Worm (Caenorhabditis elegans): ENCODE results near the gene glb-28.

glb-28 gene

DNA sequence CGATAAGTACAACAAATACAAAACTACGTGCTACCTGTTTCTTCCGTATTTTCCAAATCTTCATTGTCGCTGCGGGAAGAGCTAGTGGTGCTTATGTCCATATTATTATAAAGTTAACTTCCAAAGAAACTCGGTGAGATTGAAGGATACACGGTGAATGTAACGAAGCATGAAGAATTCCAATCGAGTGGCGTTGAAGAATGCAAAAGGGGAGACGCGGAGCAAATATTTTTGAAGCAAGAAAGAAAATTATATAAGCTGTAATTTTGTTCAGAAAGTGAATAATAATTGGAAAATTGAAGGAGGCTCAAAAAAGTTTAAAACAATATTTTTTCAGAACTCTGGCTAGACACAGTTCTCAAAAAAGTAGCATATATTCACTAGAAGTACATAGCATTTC, 8.7 kb upstream of the glb-28 start, which contains the start of gene Y15E3A.3:
Y15E3A.3 (minus strand) TSS at position 101 of the 400 bp plus-strand sequence.
- TF ChIP-seq ets-7 (tag; optimal IDR thresholded peaks at IDR 0.05) (no peak), tra-4 (tag; optimal IDR thresholded peaks at IDR 0.05) (no peak), hmbx-1 (tag; optimal IDR thresholded peaks at IDR 0.05) (no peak), scrt-1 (GFP tag; IDR thresholded peaks at IDR 0.05) (no peak), hmg-4 (GFP tag; optimal IDR thresholded peaks at IDR 0.05) (no peak)

DNA sequence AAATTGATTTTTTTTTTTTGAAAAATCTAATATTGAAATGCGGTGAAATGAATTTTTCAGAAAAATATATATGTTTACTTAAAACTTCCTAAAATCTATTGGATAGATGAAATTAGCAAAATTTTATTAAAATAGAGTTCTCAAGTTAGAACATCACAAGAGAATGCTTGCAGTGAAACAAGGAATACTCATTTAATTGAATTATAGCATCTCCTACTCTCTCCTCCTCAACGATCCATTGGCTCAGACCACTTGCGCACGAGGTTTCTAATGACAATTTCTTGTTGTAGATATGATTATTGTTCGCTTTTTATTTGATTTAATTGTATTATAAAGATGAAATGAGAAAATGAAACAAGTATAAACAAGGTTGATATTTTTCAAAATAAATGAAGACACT, 4.7 kb upstream of the glb-28 start:
- no peak for TF ChIP-seq ama-1 (optimal IDR thresholded peaks at IDR 0.05)
- no peak for TF ChIP-seq ets-7 (tag; optimal IDR thresholded peaks at IDR 0.05)
- no peak for TF ChIP-seq scrt-1 (GFP tag; IDR thresholded peaks at IDR 0.05)
- no peak for TF ChIP-seq B0310.2 (tag; optimal IDR thresholded peaks at IDR 0.05)

DNA sequence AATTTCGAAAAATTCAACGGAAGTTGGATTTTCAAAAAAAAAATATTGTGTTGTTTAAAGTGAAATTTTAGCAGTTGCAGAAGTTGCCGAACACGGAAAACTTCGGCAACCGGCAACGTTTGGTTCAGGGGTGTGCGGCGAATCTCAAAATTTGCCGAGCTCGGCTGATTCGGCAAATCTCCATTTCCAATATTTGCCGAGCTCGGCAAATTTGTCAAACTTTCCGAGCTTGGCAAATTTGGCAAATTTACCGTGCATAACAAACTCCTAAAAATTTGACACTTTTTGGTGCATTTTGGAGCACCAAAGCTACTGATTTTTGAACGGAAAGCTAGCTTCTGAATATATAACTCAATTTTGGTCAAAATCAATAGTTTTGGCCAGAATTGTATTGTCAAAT, 4.2 kb upstream of the glb-28 start:
- TF ChIP-seq flt-1 (GFP tag; IDR thresholded peaks at IDR 0.05), result no peak
- TF ChIP-seq sea-1 (GFP tag; conservative IDR thresholded peaks at IDR 0.05), result no peak
- TF ChIP-seq tra-4 (tag; optimal IDR thresholded peaks at IDR 0.05), result no peak
- TF ChIP-seq ets-7 (tag; optimal IDR thresholded peaks at IDR 0.05), result no peak
- TF ChIP-seq tbx-37 (GFP tag; conservative IDR thresholded peaks at IDR 0.05), result no peak
- no peak for TF ChIP-seq ama-1 (optimal IDR thresholded peaks at IDR 0.05)
- no peak for TF ChIP-seq hmg-4 (GFP tag; optimal IDR thresholded peaks at IDR 0.05)
- TF ChIP-seq tbx-11 (GFP tag; IDR thresholded peaks at IDR 0.05), result no peak

DNA sequence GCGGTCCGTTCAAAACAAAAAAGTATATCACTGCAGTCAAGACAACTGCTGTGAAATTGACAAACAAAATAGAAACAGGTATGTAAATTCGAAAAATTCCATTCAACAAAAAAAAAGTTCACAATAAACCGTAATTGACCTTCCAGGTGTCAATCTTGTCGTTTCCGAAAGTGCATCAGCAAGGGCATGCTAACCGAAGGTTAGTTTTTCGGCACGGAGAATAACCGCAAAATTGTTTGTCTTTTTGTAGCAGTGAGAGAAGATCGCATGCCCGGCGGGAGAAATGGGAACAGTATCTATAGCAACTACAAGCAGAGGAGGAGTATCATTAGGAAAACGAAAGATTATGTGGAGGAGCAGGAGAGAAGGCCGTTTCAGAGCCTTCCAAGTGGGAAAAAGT, 4.4 kb downstream of the glb-28 start:
- TF ChIP-seq hmbx-1 (tag; optimal IDR thresholded peaks at IDR 0.05) (no peak), tra-4 (tag; optimal IDR thresholded peaks at IDR 0.05) (no peak), tbx-37 (GFP tag; conservative IDR thresholded peaks at IDR 0.05) (no peak), sea-1 (GFP tag; conservative IDR thresholded peaks at IDR 0.05) (no peak), ets-7 (tag; optimal IDR thresholded peaks at IDR 0.05) (no peak), ama-1 (optimal IDR thresholded peaks at IDR 0.05) (no peak), ceh-13 (GFP tag; optimal IDR thresholded peaks at IDR 0.05) (no peak), B0310.2 (tag; optimal IDR thresholded peaks at IDR 0.05) (no peak), hmg-4 (GFP tag; optimal IDR thresholded peaks at IDR 0.05) (no peak), aly-1 (tag; optimal IDR thresholded peaks at IDR 0.05) (no peak), pes-1 (GFP tag; IDR thresholded peaks at IDR 0.05) (no peak), flt-1 (GFP tag; IDR thresholded peaks at IDR 0.05) (no peak), hnd-1 (tag; optimal IDR thresholded peaks at IDR 0.05) (no peak), tbx-11 (GFP tag; IDR thresholded peaks at IDR 0.05) (no peak), F13C5.2 (tag; optimal IDR thresholded peaks at IDR 0.05) (no peak), scrt-1 (GFP tag; IDR thresholded peaks at IDR 0.05) (no peak)

DNA sequence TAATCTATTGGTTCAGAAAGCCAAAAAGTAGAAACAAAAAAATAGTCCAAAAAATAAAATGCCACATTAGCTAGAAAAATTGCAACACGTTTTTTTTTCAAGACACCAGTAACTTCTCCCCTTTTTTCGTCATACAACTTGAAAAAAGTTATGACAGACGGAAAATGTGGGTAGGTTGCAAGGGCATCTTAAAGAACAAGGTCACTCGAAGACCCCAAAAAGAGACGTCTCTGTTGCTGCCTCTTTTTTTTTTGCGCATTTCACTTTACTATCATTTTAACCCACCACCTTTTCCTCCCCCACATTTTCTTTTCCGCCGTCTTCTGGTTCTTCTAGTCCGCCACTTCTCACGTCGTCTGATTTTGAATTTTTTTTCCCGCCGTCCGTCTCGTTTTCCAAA, 5.0 kb downstream of the glb-28 start:
- no peak for TF ChIP-seq hmg-4 (GFP tag; optimal IDR thresholded peaks at IDR 0.05)
- no peak for TF ChIP-seq B0310.2 (tag; optimal IDR thresholded peaks at IDR 0.05)
- no peak for TF ChIP-seq scrt-1 (GFP tag; IDR thresholded peaks at IDR 0.05)
- TF ChIP-seq ceh-13 (GFP tag; optimal IDR thresholded peaks at IDR 0.05), result no peak
- TF ChIP-seq ama-1 (optimal IDR thresholded peaks at IDR 0.05), result no peak
- TF ChIP-seq hnd-1 (tag; optimal IDR thresholded peaks at IDR 0.05), result no peak
- no peak for TF ChIP-seq hmbx-1 (tag; optimal IDR thresholded peaks at IDR 0.05)
- no peak for TF ChIP-seq flt-1 (GFP tag; IDR thresholded peaks at IDR 0.05)
- TF ChIP-seq F13C5.2 (tag; optimal IDR thresholded peaks at IDR 0.05), result no peak
- TF ChIP-seq ets-7 (tag; optimal IDR thresholded peaks at IDR 0.05), result no peak

DNA sequence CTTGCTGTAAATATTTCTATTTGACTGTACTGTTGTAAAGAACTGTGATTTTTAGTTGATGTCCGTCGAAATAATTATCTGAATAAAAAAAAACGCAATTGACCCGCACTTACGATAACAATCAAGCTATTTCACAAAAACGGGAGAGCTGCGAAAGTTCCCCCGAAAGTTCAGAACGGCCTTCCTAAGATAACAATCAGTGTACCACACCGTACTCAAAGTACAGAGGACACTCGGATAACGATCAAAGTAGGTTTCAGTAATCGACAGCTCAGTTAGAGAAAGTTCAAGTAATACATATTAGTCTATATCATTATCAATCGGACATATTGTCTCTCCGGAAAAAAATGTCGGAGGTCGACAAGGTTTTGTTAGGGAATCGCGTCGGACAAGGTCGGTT, 6.1 kb downstream of the glb-28 start:
- TF ChIP-seq hmbx-1 (tag; optimal IDR thresholded peaks at IDR 0.05), result no peak
- no peak for TF ChIP-seq pes-1 (GFP tag; IDR thresholded peaks at IDR 0.05)
- no peak for TF ChIP-seq tbx-37 (GFP tag; conservative IDR thresholded peaks at IDR 0.05)
- TF ChIP-seq flt-1 (GFP tag; IDR thresholded peaks at IDR 0.05), result no peak
- TF ChIP-seq ets-7 (tag; optimal IDR thresholded peaks at IDR 0.05), result no peak
- TF ChIP-seq tbx-11 (GFP tag; IDR thresholded peaks at IDR 0.05), result no peak
- no peak for TF ChIP-seq aly-1 (tag; optimal IDR thresholded peaks at IDR 0.05)
- TF ChIP-seq ama-1 (optimal IDR thresholded peaks at IDR 0.05), result no peak
- no peak for TF ChIP-seq scrt-1 (GFP tag; IDR thresholded peaks at IDR 0.05)
- no peak for TF ChIP-seq F13C5.2 (tag; optimal IDR thresholded peaks at IDR 0.05)
- TF ChIP-seq B0310.2 (tag; optimal IDR thresholded peaks at IDR 0.05), result no peak
- no peak for TF ChIP-seq hnd-1 (tag; optimal IDR thresholded peaks at IDR 0.05)

DNA sequence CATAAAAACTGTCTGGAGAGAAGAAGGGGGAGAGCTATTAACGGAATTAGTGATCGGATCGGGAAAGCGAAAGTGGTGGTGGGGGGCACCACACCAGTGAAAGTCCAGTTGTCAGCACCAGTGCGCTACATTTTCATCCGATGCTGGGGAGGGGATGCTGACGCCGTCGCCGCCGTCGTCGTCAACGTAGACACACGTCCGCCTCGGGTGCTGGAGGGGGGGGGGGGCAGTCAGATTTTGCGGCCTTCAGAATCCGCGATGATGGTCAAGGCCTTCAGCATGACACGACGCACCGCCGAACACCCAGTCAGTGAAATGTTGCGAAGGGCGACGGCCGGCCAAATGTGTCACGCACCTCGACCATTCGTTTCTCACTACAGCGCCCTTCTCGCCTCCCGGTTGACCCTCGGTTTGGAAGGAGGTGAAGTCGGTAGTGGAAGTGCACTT, 6.7 kb downstream of the glb-28 start:
- TF ChIP-seq ceh-13 (GFP tag; optimal IDR thresholded peaks at IDR 0.05) (no peak), ets-7 (tag; optimal IDR thresholded peaks at IDR 0.05) (no peak), hmg-4 (GFP tag; optimal IDR thresholded peaks at IDR 0.05) (peak; percentile 19), sea-1 (GFP tag; conservative IDR thresholded peaks at IDR 0.05) (no peak)

DNA sequence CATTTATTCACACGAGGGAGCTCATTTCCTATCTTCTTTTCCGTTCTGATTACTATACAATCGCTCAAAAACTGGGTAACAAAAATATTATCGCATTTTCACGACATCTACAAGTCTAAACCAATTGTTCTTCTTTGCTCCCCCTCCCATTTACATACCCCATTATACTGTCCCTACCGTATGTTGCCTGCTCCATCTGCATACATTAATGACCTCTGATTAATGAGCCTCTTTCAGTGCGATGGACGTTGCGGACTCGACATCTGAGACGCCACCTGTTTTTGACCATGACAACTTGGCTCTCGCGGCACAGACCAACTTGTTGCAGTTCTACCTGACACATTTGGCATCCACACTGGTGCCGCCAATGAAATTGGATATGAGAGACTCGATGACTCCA, 7.9 kb downstream of the glb-28 start, which contains the start of gene nhr-91:
nhr-91 (plus strand) TSS at position 232 of the 400 bp plus-strand sequence.
- TF ChIP-seq scrt-1 (GFP tag; IDR thresholded peaks at IDR 0.05) (no peak), hmbx-1 (tag; optimal IDR thresholded peaks at IDR 0.05) (no peak), tbx-37 (GFP tag; conservative IDR thresholded peaks at IDR 0.05) (no peak), ets-7 (tag; optimal IDR thresholded peaks at IDR 0.05) (no peak), ama-1 (optimal IDR thresholded peaks at IDR 0.05) (no peak)

DNA sequence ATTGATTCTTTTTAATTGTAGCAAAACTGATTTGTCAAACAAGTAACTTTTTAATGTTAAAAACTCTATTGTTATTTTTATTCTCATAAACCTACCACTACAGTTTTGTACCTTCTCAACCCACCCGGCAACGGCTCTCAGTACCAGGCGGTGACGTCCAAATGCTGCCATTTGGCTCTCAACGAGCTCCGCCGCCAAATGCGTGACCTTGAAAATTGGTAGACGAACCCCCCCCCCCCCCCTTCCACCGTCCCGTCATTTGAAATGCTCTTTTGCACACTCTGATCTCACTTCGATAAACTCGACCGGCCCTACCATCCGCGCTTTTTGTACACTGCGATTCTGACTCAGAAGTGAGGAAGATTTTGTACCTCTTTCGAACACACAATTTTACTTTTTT, 8.4 kb downstream of the glb-28 start:
- TF ChIP-seq ceh-13 (GFP tag; optimal IDR thresholded peaks at IDR 0.05) (no peak), F13C5.2 (tag; optimal IDR thresholded peaks at IDR 0.05) (no peak)
